Fruit fly (Drosophila melanogaster) whole organism, embryonic: ENCODE results near the gene PpV.

ENCODE experiments used
- CG17359 ChIP-seq: fragments of 200-800 bp; sonication (Bioruptor generic); optimal IDR thresholded peaks from 3 replicates; lab custom pipeline; 2018; ENCODE audit warnings: missing biosample characterization, mild to moderate bottlenecking, missing genetic modification characterization, moderate library complexity
- CG17802 ChIP-seq: fragments of 200-800 bp; sonication (Bioruptor generic); optimal IDR thresholded peaks from 2 replicates; lab custom pipeline; 2018; ENCODE audit warnings: missing biosample characterization, mild to moderate bottlenecking, missing genetic modification characterization, moderate library complexity
- CG32772 ChIP-seq: fragments of 200-800 bp; sonication (Bioruptor generic); IDR thresholded peaks from 2 replicates; pipeline ENCODE4 v1.3.6; 2022; ENCODE audit warnings: missing biosample characterization, missing genetic modification characterization
- CG8388 ChIP-seq: fragments of 200-800 bp; sonication (Bioruptor generic); optimal IDR thresholded peaks from 2 replicates; lab custom pipeline; 2019; ENCODE audit warnings: missing biosample characterization, mild to moderate bottlenecking, missing genetic modification characterization, moderate library complexity
- Vsx1 ChIP-seq: fragments of 200-800 bp; sonication (Bioruptor generic); optimal IDR thresholded peaks from 2 replicates; lab custom pipeline; 2017; ENCODE audit warnings: missing biosample characterization, mild to moderate bottlenecking, missing genetic modification characterization, missing genetic modification reagents

DNA sequence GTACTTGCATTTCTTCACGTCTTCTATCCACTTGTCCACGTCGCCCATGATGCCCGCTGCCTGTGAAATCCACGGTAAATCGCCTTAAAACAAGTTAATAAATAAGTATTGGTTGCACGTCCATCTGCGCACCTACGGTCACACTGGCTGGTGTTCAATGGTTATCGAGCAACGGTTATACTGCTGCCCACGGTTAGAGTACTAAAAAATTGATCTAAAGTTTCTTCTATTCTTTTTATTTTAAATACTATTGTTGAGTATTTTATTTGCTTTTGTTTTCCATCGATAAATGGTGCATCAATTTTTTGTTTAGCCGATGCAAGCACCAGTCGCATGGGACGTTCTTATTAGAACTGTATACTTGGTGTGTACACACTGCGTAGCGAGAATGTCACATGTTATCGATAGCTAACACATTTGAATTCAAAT, at the start of gene PpV:
- TF ChIP-seq CG32772 (GFP tag; lab: Robert Waterston, UW) (no peak), Vsx1 (GFP tag; lab: Kevin White, UChicago) (no peak), CG17359 (no peak), CG8388 (no peak), CG17802 (no peak)
